Worm (Caenorhabditis elegans) whole organism, early embryonic: ENCODE data around the gene M70.2.

ENCODE experiments used
- B0310.2 ChIP-seq: sonication (generic microtip); optimal IDR thresholded peaks from 2 replicates; lab custom pipeline; 2016; ENCODE audit warnings: mild to moderate bottlenecking, missing genetic modification characterization, missing compliant biosample characterization
- F13C5.2 ChIP-seq: sonication (generic microtip); optimal IDR thresholded peaks from 2 replicates; lab custom pipeline; 2017; ENCODE audit warnings: mild to moderate bottlenecking, missing genetic modification characterization, inconsistent platforms, missing compliant biosample characterization
- ama-1 ChIP-seq: fragments of 150-350 bp; optimal IDR thresholded peaks from 2 replicates; lab custom pipeline; 2014
- ceh-13 ChIP-seq: fragments of 200-800 bp; sonication (Bioruptor generic); optimal IDR thresholded peaks from 2 replicates; lab custom pipeline; 2018; ENCODE audit warnings: mild to moderate bottlenecking, missing genetic modification characterization, missing compliant biosample characterization
- ceh-36 ChIP-seq: sonication (generic microtip); optimal IDR thresholded peaks from 2 replicates; lab custom pipeline; 2016; ENCODE audit warnings: missing genetic modification characterization, inconsistent platforms, missing compliant biosample characterization
- flt-1 ChIP-seq: fragments of 200-800 bp; sonication (Bioruptor generic); IDR thresholded peaks from 2 replicates; pipeline ENCODE4 v1.3.6; 2022; ENCODE audit warnings: missing genetic modification characterization, missing compliant biosample characterization
- hmg-4 ChIP-seq: fragments of 200-800 bp; sonication (Bioruptor generic); optimal IDR thresholded peaks from 2 replicates; lab custom pipeline; 2018; ENCODE audit warnings: mild to moderate bottlenecking, missing genetic modification characterization, missing compliant biosample characterization
- hnd-1 ChIP-seq: sonication (generic microtip); optimal IDR thresholded peaks from 2 replicates; lab custom pipeline; 2016; ENCODE audit warnings: missing genetic modification characterization, missing compliant biosample characterization
- pes-1 ChIP-seq: fragments of 200-800 bp; sonication (Bioruptor generic); IDR thresholded peaks from 2 replicates; pipeline ENCODE4 v1.3.6; 2022; ENCODE audit warnings: missing genetic modification reagents, missing genetic modification characterization, missing compliant biosample characterization
- tbx-11 ChIP-seq: fragments of 200-800 bp; sonication (Bioruptor generic); IDR thresholded peaks from 2 replicates; pipeline ENCODE4 v1.3.6; 2022; ENCODE audit warnings: missing genetic modification characterization, missing compliant biosample characterization
- tbx-37 ChIP-seq: fragments of 200-800 bp; sonication (Bioruptor generic); conservative IDR thresholded peaks from 2 replicates; pipeline ENCODE4 v1.3.6; 2022; ENCODE audit warnings: missing genetic modification reagents, missing genetic modification characterization, missing compliant biosample characterization
- tra-4 ChIP-seq: sonication (generic microtip); optimal IDR thresholded peaks from 2 replicates; lab custom pipeline; 2017; ENCODE audit warnings: missing genetic modification characterization, missing compliant biosample characterization

ce11 chrIV:2235983-2236382 lies 6.9 kb upstream of the M70.2 start:
- no peak for TF ChIP-seq flt-1 (GFP tag; lab: Robert Waterston, UW)
- no peak for TF ChIP-seq ama-1 (lab: Kevin White, UChicago)
- TF ChIP-seq pes-1 (GFP tag; lab: Robert Waterston, UW): no peak
- TF ChIP-seq tbx-37 (GFP tag; lab: Robert Waterston, UW): no peak
- no peak for TF ChIP-seq ceh-13 (GFP tag; lab: Kevin White, UChicago)
- TF ChIP-seq tbx-11 (GFP tag; lab: Robert Waterston, UW): no peak
- no peak for TF ChIP-seq ceh-36
- TF ChIP-seq hnd-1 (tag; lab: Kevin White, UChicago): no peak
- no peak for TF ChIP-seq hmg-4 (GFP tag; lab: Kevin White, UChicago)
- no peak for TF ChIP-seq F13C5.2 (tag; lab: Kevin White, UChicago)
- no peak for TF ChIP-seq B0310.2 (tag; lab: Kevin White, UChicago)
- TF ChIP-seq tra-4 (tag; lab: Kevin White, UChicago): no peak
